Worm (Caenorhabditis elegans) whole organism, young adult: Measurements from ENCODE around the gene K10G9.2.

Source experiments
- ceh-58 ChIP-seq: fragments of 200-800 bp; sonication (Bioruptor generic); IDR thresholded peaks from 2 replicates; pipeline ENCODE4 v1.3.6; 2022; ENCODE audit warnings: missing genetic modification characterization, missing compliant biosample characterization
- efl-1 ChIP-seq: fragments of 150-350 bp; optimal IDR thresholded peaks from 2 replicates; lab custom pipeline; 2014; ENCODE audit warnings: missing biosample characterization, missing genetic modification reagents, missing genetic modification characterization
- him-1 ChIP-seq: sonication (generic microtip); optimal IDR thresholded peaks from 2 replicates; lab custom pipeline; 2016; ENCODE audit warnings: missing genotype, missing genetic modification reagents, missing genetic modification characterization, missing compliant biosample characterization
- madf-10 ChIP-seq: sonication (generic microtip); optimal IDR thresholded peaks from 2 replicates; lab custom pipeline; 2016; ENCODE audit warnings: mild to moderate bottlenecking, missing genetic modification characterization, missing compliant biosample characterization
- madf-3 ChIP-seq: fragments of 200-800 bp; sonication (Bioruptor generic); IDR thresholded peaks from 2 replicates; pipeline ENCODE4 v1.3.6; 2022; ENCODE audit warnings: missing genetic modification reagents, missing genetic modification characterization, missing compliant biosample characterization
- pbrm-1 ChIP-seq: fragments of 200-800 bp; sonication (Bioruptor generic); IDR thresholded peaks from 2 replicates; pipeline ENCODE4 v1.3.6; 2022; ENCODE audit warnings: missing genetic modification reagents, missing genetic modification characterization, missing compliant biosample characterization
- snpc-1.1 ChIP-seq: sonication (generic microtip); optimal IDR thresholded peaks from 2 replicates; lab custom pipeline; 2017; ENCODE audit warnings: missing genetic modification characterization, mild to moderate bottlenecking, missing compliant biosample characterization, antibody characterized with exemption, moderate library complexity, missing genotype, missing genetic modification reagents; ENCODE audit not compliant: insufficient read depth
- ztf-22 ChIP-seq: fragments of 200-800 bp; sonication (Bioruptor generic); optimal IDR thresholded peaks from 2 replicates; lab custom pipeline; 2018; ENCODE audit warnings: mild to moderate bottlenecking, missing genetic modification characterization, moderate library complexity, missing compliant biosample characterization

DNA sequence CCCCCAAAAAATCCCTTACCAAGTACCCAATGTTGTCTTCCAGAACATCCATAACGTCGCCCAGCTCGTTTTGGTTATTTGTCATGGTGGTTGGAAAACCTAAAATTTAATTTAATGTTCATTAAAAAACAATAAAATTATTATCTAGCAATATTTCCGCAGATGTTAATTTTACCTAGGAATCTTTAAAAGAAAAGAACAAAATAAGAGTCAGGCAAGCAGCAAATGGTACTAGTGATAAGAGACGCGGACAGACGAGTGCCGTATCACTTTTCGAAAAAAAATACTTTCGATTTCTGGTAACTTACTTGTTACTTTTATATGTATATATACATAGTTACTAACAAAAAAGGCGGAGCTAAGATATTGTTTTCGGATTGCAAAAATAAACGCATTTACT lies 25.3 kb downstream of the K10G9.2 start, which contains the start of gene T07A5.7:
- TF ChIP-seq efl-1 (GFP tag; lab: Kevin White, UChicago) (no peak), madf-10 (tag; lab: Kevin White, UChicago) (no peak), him-1 (tag; lab: Kevin White, UChicago) (no peak), snpc-1.1 (tag; lab: Kevin White, UChicago) (no peak), ceh-58 (GFP tag; lab: Robert Waterston, UW) (no peak), pbrm-1 (no peak), madf-3 (GFP tag; lab: Robert Waterston, UW) (no peak), ztf-22 (GFP tag; lab: Kevin White, UChicago) (no peak)
